Worm (Caenorhabditis elegans): ENCODE results near the gene lab-2.

Gene lab-2

DNA sequence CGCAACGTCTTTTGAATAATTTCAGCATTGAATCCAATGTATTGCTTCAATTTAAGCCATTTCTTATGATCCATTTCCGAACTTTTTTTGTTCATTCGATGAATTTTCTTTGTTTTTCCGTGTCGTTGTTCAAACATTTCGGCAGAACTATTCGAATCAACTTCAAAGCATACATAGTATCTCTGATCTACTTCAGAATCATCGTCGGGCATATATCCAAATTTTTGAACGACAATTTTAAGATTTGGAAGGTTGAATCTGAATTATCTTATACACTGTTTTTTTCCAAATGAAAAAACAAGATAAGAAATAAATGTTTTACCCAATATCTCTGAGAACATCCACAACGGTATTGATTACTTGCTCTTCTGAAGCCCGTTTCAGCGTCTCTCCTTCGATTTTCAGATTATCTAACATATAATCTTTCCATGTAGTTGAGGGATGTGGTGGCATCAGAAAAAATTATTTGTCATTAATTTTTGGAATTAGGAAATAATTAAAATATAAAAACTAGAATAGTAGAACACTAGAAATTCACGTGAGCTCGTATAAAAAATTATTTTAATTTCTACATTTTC lies at the start of gene lab-2:
lab-2 (minus strand) TSS at position 453 of the 578 bp plus-strand sequence.
- TF ChIP-seq ceh-82 (tag; optimal IDR thresholded peaks at IDR 0.05) (no peak), ama-1 (optimal IDR thresholded peaks at IDR 0.05) (peak; percentile 79), ztf-4 (tag; optimal IDR thresholded peaks at IDR 0.05) (peak; percentile 4), fos-1 (tag; optimal IDR thresholded peaks at IDR 0.05) (no peak), eor-1 (tag; optimal IDR thresholded peaks at IDR 0.05) (no peak), lsy-12 (tag; optimal IDR thresholded peaks at IDR 0.05) (peak; percentile 66), hmg-11 (tag; optimal IDR thresholded peaks at IDR 0.05) (no peak), aly-2 (tag; optimal IDR thresholded peaks at IDR 0.05) (peak; percentile 15), ceh-28 (tag; optimal IDR thresholded peaks at IDR 0.05) (no peak), elt-2 (tag; optimal IDR thresholded peaks at IDR 0.05) (peak; percentile 20), nhr-25 (tag; optimal IDR thresholded peaks at IDR 0.05) (peak; percentile 33), jun-1 (tag; optimal IDR thresholded peaks at IDR 0.05) (peak; percentile 13)

DNA sequence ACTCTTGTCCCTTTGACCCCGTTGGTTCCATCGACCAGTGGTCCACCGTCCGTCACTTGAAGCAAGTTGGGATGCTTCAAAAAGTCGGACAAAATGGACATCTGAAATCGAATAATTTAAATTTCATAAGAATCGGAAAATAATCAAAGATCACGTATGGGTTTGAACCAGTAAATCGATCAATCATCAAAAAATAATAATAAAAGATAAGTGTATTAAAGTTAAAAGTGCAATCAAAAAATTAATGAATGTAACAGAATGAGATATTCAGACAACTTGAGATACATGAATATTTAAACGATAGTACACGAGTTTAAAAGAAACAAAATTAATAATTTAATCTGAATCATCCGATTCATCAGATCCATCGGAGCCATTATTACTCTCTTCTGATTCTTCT lies 49.5 kb upstream of the lab-2 start, which contains the start of gene T20B12.7:
T20B12.7 (minus strand) TSS at position 101 of the 400 bp plus-strand sequence.
- no peak for TF ChIP-seq elt-3 (tag; optimal IDR thresholded peaks at IDR 0.05)

DNA sequence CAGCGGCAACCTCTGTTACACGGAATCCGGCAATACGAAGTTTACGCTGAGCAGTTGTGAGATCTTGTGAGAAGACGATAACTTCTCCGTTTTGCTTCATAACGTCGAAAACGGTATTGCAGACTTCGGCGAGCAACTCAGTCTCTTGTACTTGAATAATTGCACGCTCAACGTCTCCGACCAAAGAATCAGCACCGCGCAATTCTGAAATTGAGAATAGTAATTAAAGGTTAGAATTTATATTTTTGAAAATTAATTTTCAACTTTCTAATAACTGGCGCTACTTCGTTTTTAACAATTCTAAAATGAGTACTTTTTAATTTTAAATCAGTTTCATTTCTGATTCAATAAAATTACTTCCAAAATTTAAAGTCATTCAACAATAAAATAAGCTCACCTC lies 49.1 kb upstream of the lab-2 start:
- no peak for TF ChIP-seq egl-27 (tag; optimal IDR thresholded peaks at IDR 0.05)
- TF ChIP-seq ama-1 (optimal IDR thresholded peaks at IDR 0.05) = peak; percentile 21

DNA sequence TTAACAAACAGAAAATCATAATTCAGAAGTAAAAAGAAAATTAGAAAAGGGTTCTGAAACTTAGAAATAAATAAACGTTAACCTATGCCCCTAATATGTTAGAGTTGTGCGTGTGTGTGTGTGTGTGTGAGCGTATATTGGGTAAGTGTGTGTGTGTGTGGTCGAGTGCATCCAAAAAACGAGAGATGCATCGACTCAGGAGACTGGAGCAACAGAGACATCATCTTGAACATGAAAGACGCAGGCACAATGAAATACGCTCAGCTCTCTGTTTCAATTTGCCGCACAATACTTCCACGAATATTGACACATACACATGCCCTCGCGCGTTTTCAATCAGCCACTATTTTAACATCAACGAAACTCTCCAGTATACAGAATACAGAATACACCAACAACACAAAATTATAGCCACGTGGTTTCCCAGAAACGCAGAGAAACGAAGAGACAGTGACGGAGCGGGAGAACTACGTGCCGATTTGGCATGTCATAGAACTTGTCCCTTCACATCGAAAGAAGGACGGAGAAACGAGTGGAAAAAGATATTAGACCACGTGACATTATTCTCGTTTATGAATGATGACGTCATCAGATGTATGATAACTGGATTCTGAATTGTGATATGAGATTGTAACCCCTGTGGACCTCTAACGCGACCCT lies 46.9 kb upstream of the lab-2 start:
- TF ChIP-seq ceh-16 (tag; optimal IDR thresholded peaks at IDR 0.05) (no peak), nhr-76 (tag; optimal IDR thresholded peaks at IDR 0.05) (no peak), aly-2 (tag; optimal IDR thresholded peaks at IDR 0.05) (no peak), fos-1 (tag; optimal IDR thresholded peaks at IDR 0.05) (peak; percentile 77), nfya-1 (tag; optimal IDR thresholded peaks at IDR 0.05; ENCODE audit: insufficient read depth) (peak; percentile 57), unc-62 (GFP tag; optimal IDR thresholded peaks at IDR 0.05) (peak; percentile 82), hmg-11 (tag; optimal IDR thresholded peaks at IDR 0.05) (peak; percentile 11), ceh-28 (tag; optimal IDR thresholded peaks at IDR 0.05) (no peak), egl-5 (tag; optimal IDR thresholded peaks at IDR 0.05) (peak; percentile 27), nhr-43 (tag; optimal IDR thresholded peaks at IDR 0.05; ENCODE audit: poor library complexity, severe bottlenecking) (peak; percentile 95), unc-39 (tag; optimal IDR thresholded peaks at IDR 0.05) (no peak), ztf-11 (tag; optimal IDR thresholded peaks at IDR 0.05) (no peak), zag-1 (tag; optimal IDR thresholded peaks at IDR 0.05) (no peak), elt-3 (tag; optimal IDR thresholded peaks at IDR 0.05) (peak; percentile 42 to 71 (median 60)), pha-4 (tag; optimal IDR thresholded peaks at IDR 0.05) (peak; percentile 58), mml-1 (tag; optimal IDR thresholded peaks at IDR 0.05) (peak; percentile 25), sea-2 (GFP tag; optimal IDR thresholded peaks at IDR 0.05) (no peak), nhr-67 (tag; optimal IDR thresholded peaks at IDR 0.05) (no peak), elt-2 (tag; optimal IDR thresholded peaks at IDR 0.05) (peak; percentile 73), mdl-1 (tag; optimal IDR thresholded peaks at IDR 0.05) (peak; percentile 94), lsy-12 (tag; optimal IDR thresholded peaks at IDR 0.05) (peak; percentile 73), jun-1 (tag; optimal IDR thresholded peaks at IDR 0.05) (peak; percentile 64), skn-1 (tag; optimal IDR thresholded peaks at IDR 0.05) (no peak), ama-1 (optimal IDR thresholded peaks at IDR 0.05) (peak; percentile 70), nhr-237 (tag; optimal IDR thresholded peaks at IDR 0.05) (no peak), eor-1 (tag; optimal IDR thresholded peaks at IDR 0.05) (no peak), lin-39 (tag; optimal IDR thresholded peaks at IDR 0.05) (peak; percentile 59), pqm-1 (tag; optimal IDR thresholded peaks at IDR 0.05) (peak; percentile 23), nhr-11 (tag; optimal IDR thresholded peaks at IDR 0.05) (peak; percentile 10), nhr-25 (tag; optimal IDR thresholded peaks at IDR 0.05) (peak; percentile 97), elt-1 (tag; optimal IDR thresholded peaks at IDR 0.05) (no peak), tbx-2 (tag; optimal IDR thresholded peaks at IDR 0.05) (peak; percentile 61), nhr-28 (tag; optimal IDR thresholded peaks at IDR 0.05) (no peak), nhr-23 (tag; optimal IDR thresholded peaks at IDR 0.05) (peak; percentile 96), daf-12 (tag; optimal IDR thresholded peaks at IDR 0.05) (no peak)
